Fruit fly (Drosophila melanogaster) whole organism, pupa: ENCODE results near the gene CG4278.
A peak's percentile ranks its signal among the peaks of the same experiment; 100 is the strongest.

Experiments used
- CG10348 ChIP-seq: fragments of 200-800 bp; sonication (Bioruptor generic); IDR thresholded peaks from 2 replicates; pipeline ENCODE4 v1.3.6; 2022; ENCODE audit warnings: missing biosample characterization, missing genetic modification characterization
- CG12605 ChIP-seq: fragments of 200-800 bp; sonication (Bioruptor generic); IDR thresholded peaks from 2 replicates; pipeline ENCODE4 v1.3.6; 2022; ENCODE audit warnings: missing biosample characterization, missing genetic modification characterization
- CG13204 ChIP-seq: fragments of 200-800 bp; sonication (Bioruptor generic); optimal IDR thresholded peaks from 2 replicates; lab custom pipeline; 2018; ENCODE audit warnings: missing biosample characterization, mild to moderate bottlenecking, missing genetic modification characterization, moderate library complexity
- CG15710 ChIP-seq: fragments of 200-800 bp; sonication (Bioruptor generic); optimal IDR thresholded peaks from 2 replicates; lab custom pipeline; 2018; ENCODE audit warnings: missing biosample characterization, mild to moderate bottlenecking, missing genetic modification characterization, moderate library complexity
- CG17806 ChIP-seq: fragments of 200-800 bp; sonication (Bioruptor generic); optimal IDR thresholded peaks from 2 replicates; lab custom pipeline; 2018; ENCODE audit warnings: missing biosample characterization, mild to moderate bottlenecking, missing genetic modification characterization, moderate library complexity
- CG32121 ChIP-seq: fragments of 200-800 bp; sonication (Bioruptor generic); IDR thresholded peaks from 2 replicates; pipeline ENCODE4 v1.3.6; 2022; ENCODE audit warnings: missing biosample characterization, missing genetic modification characterization
- CG34367 ChIP-seq: fragments of 200-800 bp; sonication (Bioruptor generic); optimal IDR thresholded peaks from 2 replicates; lab custom pipeline; 2018; ENCODE audit warnings: missing biosample characterization, mild to moderate bottlenecking, missing genetic modification characterization
- CG4496 ChIP-seq: fragments of 200-800 bp; sonication (Bioruptor generic); IDR thresholded peaks from 3 replicates; pipeline ENCODE4 v1.3.6; 2022; ENCODE audit warnings: missing biosample characterization, missing genetic modification characterization
- CG8159 ChIP-seq: fragments of 200-800 bp; sonication (Bioruptor generic); optimal IDR thresholded peaks from 3 replicates; lab custom pipeline; 2018; ENCODE audit warnings: missing biosample characterization, mild to moderate bottlenecking, missing genetic modification characterization, moderate library complexity
- CG8301 ChIP-seq: fragments of 200-800 bp; sonication (Bioruptor generic); optimal IDR thresholded peaks from 2 replicates; lab custom pipeline; 2018; ENCODE audit warnings: missing biosample characterization, mild to moderate bottlenecking, missing genetic modification characterization
- CG9948 ChIP-seq: fragments of 200-800 bp; sonication (Bioruptor generic); optimal IDR thresholded peaks from 2 replicates; lab custom pipeline; 2018; ENCODE audit warnings: missing biosample characterization, mild to moderate bottlenecking, missing genetic modification characterization, moderate library complexity
- EcR ChIP-seq: fragments of 200-800 bp; sonication (Bioruptor generic); optimal IDR thresholded peaks from 3 replicates; lab custom pipeline; 2019; ENCODE audit warnings: missing biosample characterization, missing genetic modification characterization, mild to moderate bottlenecking, moderate library complexity, missing genetic modification reagents
- Pif1A ChIP-seq: fragments of 200-800 bp; sonication (Bioruptor generic); optimal IDR thresholded peaks from 3 replicates; lab custom pipeline; 2016; ENCODE audit warnings: missing biosample characterization, missing genetic modification characterization
- Pif1B ChIP-seq: fragments of 200-800 bp; sonication (Bioruptor generic); optimal IDR thresholded peaks from 3 replicates; lab custom pipeline; 2016; ENCODE audit warnings: missing biosample characterization, missing genetic modification characterization
- Snoo ChIP-seq: fragments of 200-800 bp; sonication (Bioruptor generic); optimal IDR thresholded peaks from 3 replicates; lab custom pipeline; 2017; ENCODE audit warnings: missing biosample characterization, mild to moderate bottlenecking, missing genetic modification characterization, inconsistent platforms
- fd96Ca ChIP-seq: fragments of 200-800 bp; sonication (Bioruptor generic); IDR thresholded peaks from 3 replicates; pipeline ENCODE4 v1.3.6; 2022; ENCODE audit warnings: missing biosample characterization, missing genetic modification characterization
- gl ChIP-seq: fragments of 200-800 bp; sonication (Bioruptor generic); optimal IDR thresholded peaks from 2 replicates; lab custom pipeline; 2018; ENCODE audit warnings: missing biosample characterization, mild to moderate bottlenecking, missing genetic modification characterization
- rn ChIP-seq: fragments of 200-800 bp; sonication (Bioruptor generic); IDR thresholded peaks from 2 replicates; pipeline ENCODE4 v1.3.6; 2022; ENCODE audit warnings: missing biosample characterization, missing genetic modification characterization

The CG4278 gene

dm6 chr2L:16353765-16354164, 26.9 kb downstream of the CG4278 start:
- no peak for TF ChIP-seq Snoo (tag; lab: Kevin White, UChicago)
- peak; percentile 13 for TF ChIP-seq EcR
- TF ChIP-seq CG4496 = no peak
- no peak for TF ChIP-seq gl (tag; lab: Kevin White, UChicago)

- no peak for TF ChIP-seq CG10348 (GFP tag; lab: Robert Waterston, UW)
- no peak for TF ChIP-seq Pif1A
- no peak for TF ChIP-seq CG34367
- no peak for TF ChIP-seq CG4496
- TF ChIP-seq gl (tag; lab: Kevin White, UChicago) = no peak
- TF ChIP-seq CG9948 (tag; lab: Kevin White, UChicago) = no peak
- TF ChIP-seq rn (GFP tag; lab: Robert Waterston, UW) = no peak
- no peak for TF ChIP-seq Snoo (tag; lab: Kevin White, UChicago)
- TF ChIP-seq CG17806 = no peak
- TF ChIP-seq fd96Ca (GFP tag; lab: Robert Waterston, UW) = no peak
These were observed 29.6 kb downstream of the CG4278 start, which contains the start of gene CaBP1 for dm6 chr2L:16356249-16357025. CaBP1 (minus strand) TSS chr2L:16356735.

- TF ChIP-seq CG32121 (GFP tag; lab: Robert Waterston, UW) (no peak), CG9948 (tag; lab: Kevin White, UChicago) (no peak), CG8159 (tag; lab: Kevin White, UChicago) (peak; percentile 39), Pif1A (no peak), CG15710 (tag; lab: Kevin White, UChicago) (peak; percentile 34), gl (tag; lab: Kevin White, UChicago) (no peak), Pif1B (GFP tag; lab: Kevin White, UChicago) (no peak)
These were observed 31.0 kb downstream of the CG4278 start for dm6 chr2L:16357865-16358264.

dm6 chr2L:16365603-16366002, 38.7 kb downstream of the CG4278 start, which contains the start of gene jhamt:
jhamt (plus strand) TSS chr2L:16365903.
- no peak for TF ChIP-seq Pif1B (GFP tag; lab: Kevin White, UChicago)
- no peak for TF ChIP-seq CG13204 (GFP tag; lab: Kevin White, UChicago)

- TF ChIP-seq CG32121 (GFP tag; lab: Robert Waterston, UW) (no peak), CG8159 (tag; lab: Kevin White, UChicago) (no peak), CG12605 (no peak), CG13204 (GFP tag; lab: Kevin White, UChicago) (no peak), CG34367 (no peak), CG4496 (no peak), Snoo (tag; lab: Kevin White, UChicago) (no peak), CG8301 (tag; lab: Kevin White, UChicago) (no peak)
These were observed 47.8 kb downstream of the CG4278 start for dm6 chr2L:16374691-16375090.
